Fruit fly (Drosophila melanogaster): Measurements from ENCODE around the gene CG32486.

The CG32486 gene

DNA sequence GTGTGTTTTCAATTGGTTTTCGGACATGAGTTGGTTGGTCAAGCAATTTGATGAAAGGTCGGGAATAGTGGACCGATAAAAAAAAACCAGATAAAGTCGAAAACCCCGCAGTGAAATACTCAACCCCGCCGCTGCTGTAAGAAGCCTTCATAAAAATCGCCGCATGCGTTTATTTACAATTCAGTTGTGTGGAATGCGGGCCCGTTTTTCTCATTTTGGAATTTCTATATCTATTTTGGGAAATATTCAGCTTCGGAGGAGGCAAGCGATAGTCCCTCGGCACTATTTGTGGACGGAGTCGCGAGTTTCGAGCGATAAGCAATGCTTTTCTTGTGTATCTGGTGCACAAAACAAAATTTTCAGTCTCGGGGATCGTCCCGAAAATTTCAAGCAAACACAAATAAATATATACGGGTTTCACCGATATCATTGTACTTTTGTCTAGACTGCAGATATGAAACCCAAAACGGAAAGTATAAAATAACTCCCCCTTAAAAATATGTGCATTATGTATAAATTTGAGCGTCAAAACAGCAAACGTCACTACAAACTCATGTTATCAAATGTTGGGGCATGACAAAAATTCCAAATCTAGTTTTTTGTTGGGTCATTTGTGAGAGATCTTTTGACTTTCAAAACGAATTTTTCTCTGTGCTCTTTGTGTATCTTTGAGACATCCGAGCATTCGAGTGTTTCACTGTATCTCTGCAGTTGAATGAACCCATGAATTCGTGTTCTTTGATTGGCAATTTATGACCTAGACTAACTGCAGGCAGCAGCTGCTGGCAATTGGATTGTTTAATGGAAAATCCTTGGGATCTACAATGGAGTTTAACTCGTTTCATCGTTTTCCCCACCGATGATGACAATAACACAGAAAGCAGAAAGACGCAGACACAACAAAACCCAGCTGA is 11.4 kb downstream of the CG32486 start (continued):
- TF ChIP-seq CG17361 (GFP tag; IDR thresholded peaks at IDR 0.05): peak; percentile 70; the same call in 2 of the 3 replicates
- TF ChIP-seq dpn (GFP tag; optimal IDR thresholded peaks at IDR 0.05): no peak
- TF ChIP-seq CG13424 (tag; optimal IDR thresholded peaks at IDR 0.05): peak; percentile 52
- TF ChIP-seq CG2712 (tag; optimal IDR thresholded peaks at IDR 0.05): peak; percentile 62
- TF ChIP-seq trem (tag; optimal IDR thresholded peaks at IDR 0.05): peak; percentile 19
- TF ChIP-seq pzg (GFP tag; optimal IDR thresholded peaks at IDR 0.05): no peak
- TF ChIP-seq Dad (GFP tag; optimal IDR thresholded peaks at IDR 0.05): no peak
- TF ChIP-seq CG12659 (GFP tag; optimal IDR thresholded peaks at IDR 0.05): peak; percentile 22
- no peak for TF ChIP-seq Dref (GFP tag; IDR thresholded peaks at IDR 0.05)
- no peak for TF ChIP-seq Side (GFP tag; optimal IDR thresholded peaks at IDR 0.05)
- TF ChIP-seq CG11398 (GFP tag; optimal IDR thresholded peaks at IDR 0.05): no peak
- TF ChIP-seq Awh (GFP tag; IDR thresholded peaks at IDR 0.05): no peak
- no peak for TF ChIP-seq Antp (GFP tag; optimal IDR thresholded peaks at IDR 0.05)
- TF ChIP-seq HLHmδ (GFP tag; optimal IDR thresholded peaks at IDR 0.05): no peak
- peak; percentile 50 for TF ChIP-seq dmrt99B (tag; optimal IDR thresholded peaks at IDR 0.05)
- no peak for TF ChIP-seq usp (GFP tag; optimal IDR thresholded peaks at IDR 0.05)
- peak; percentile 61 for TF ChIP-seq gem (tag; optimal IDR thresholded peaks at IDR 0.05)
- TF ChIP-seq cad (GFP tag; optimal IDR thresholded peaks at IDR 0.05): no peak
- TF ChIP-seq fd96Cb (tag; optimal IDR thresholded peaks at IDR 0.05): peak; percentile 13
- no peak for TF ChIP-seq knrl (GFP tag; IDR thresholded peaks at IDR 0.05; ENCODE audit: partially characterized antibody)
- no peak for TF ChIP-seq Gug (GFP tag; IDR thresholded peaks at IDR 0.05)
- TF ChIP-seq CG12942 (GFP tag; optimal IDR thresholded peaks at IDR 0.05): no peak
- TF ChIP-seq en (GFP tag; optimal IDR thresholded peaks at IDR 0.05): no peak
- TF ChIP-seq CG14710 (tag; optimal IDR thresholded peaks at IDR 0.05): peak; percentile 30
- no peak for TF ChIP-seq CG2116 (GFP tag; optimal IDR thresholded peaks at IDR 0.05)
- peak; percentile 87 for TF ChIP-seq sens (GFP tag)
- peak; percentile 18 for TF ChIP-seq ems (GFP tag; optimal IDR thresholded peaks at IDR 0.05)
- TF ChIP-seq hth (optimal IDR thresholded peaks at IDR 0.05): no peak
- TF ChIP-seq sug (tag; optimal IDR thresholded peaks at IDR 0.05): no peak
- no peak for TF ChIP-seq Ets65A (GFP tag)
- TF ChIP-seq Rx (GFP tag; IDR thresholded peaks at IDR 0.05): no peak
- TF ChIP-seq ssp (GFP tag; IDR thresholded peaks at IDR 0.05): no peak
- TF ChIP-seq crol (GFP tag; IDR thresholded peaks at IDR 0.05): peak; percentile 51
- TF ChIP-seq Sox102F (GFP tag; optimal IDR thresholded peaks at IDR 0.05): no peak
- peak; percentile 42 for TF ChIP-seq CG11504 (tag; optimal IDR thresholded peaks at IDR 0.05)
- TF ChIP-seq CG4707 (GFP tag; optimal IDR thresholded peaks at IDR 0.05): no peak
- TF ChIP-seq MESR4 (GFP tag; optimal IDR thresholded peaks at IDR 0.05): no peak
- TF ChIP-seq CG16815 (GFP tag; optimal IDR thresholded peaks at IDR 0.05): no peak
- peak in 1 of 3 experiments; percentile 58 for TF ChIP-seq lola (GFP tag; optimal IDR thresholded peaks at IDR 0.05)
- TF ChIP-seq exex (tag; optimal IDR thresholded peaks at IDR 0.05): peak; percentile 21
- no peak for TF ChIP-seq Optix (GFP tag; IDR thresholded peaks at IDR 0.05)
- no peak for TF ChIP-seq CG11093 (GFP tag; IDR thresholded peaks at IDR 0.05)
- no peak for TF ChIP-seq CG18476 (GFP tag; optimal IDR thresholded peaks at IDR 0.05)
- TF ChIP-seq lilli (GFP tag; optimal IDR thresholded peaks at IDR 0.05): no peak
- TF ChIP-seq CG10267 (tag; optimal IDR thresholded peaks at IDR 0.05): peak; percentile 20
- TF ChIP-seq odd (GFP tag; optimal IDR thresholded peaks at IDR 0.05): peak; percentile 37
- peak; percentile 16 for TF ChIP-seq CG4424 (GFP tag; optimal IDR thresholded peaks at IDR 0.05)
- TF ChIP-seq Xrp1 (GFP tag; IDR thresholded peaks at IDR 0.05): no peak
- peak; percentile 79 for TF ChIP-seq grau (tag; optimal IDR thresholded peaks at IDR 0.05)
- TF ChIP-seq CG7839 (tag; optimal IDR thresholded peaks at IDR 0.05): peak; percentile 8

Data from whole organism, embryonic.